Fruit fly (Drosophila melanogaster) whole organism, embryonic: ENCODE measurements around the gene CG42538.

Experiments used
- Bteb2 ChIP-seq: fragments of 200-800 bp; sonication (Bioruptor generic); optimal IDR thresholded peaks from 2 replicates; lab custom pipeline; 2016; ENCODE audit warnings: missing biosample characterization, missing genetic modification characterization
- CG10321 ChIP-seq: fragments of 200-800 bp; sonication (Bioruptor generic); IDR thresholded peaks from 2 replicates; pipeline ENCODE4 v1.3.6; 2022; ENCODE audit warnings: missing biosample characterization, missing genetic modification characterization
- CG10654 ChIP-seq: fragments of 200-800 bp; sonication (Bioruptor generic); optimal IDR thresholded peaks from 2 replicates; lab custom pipeline; 2016; ENCODE audit warnings: missing biosample characterization, missing genetic modification characterization
- CG11504 ChIP-seq: fragments of 200-800 bp; sonication (Bioruptor generic); optimal IDR thresholded peaks from 3 replicates; lab custom pipeline; 2019; ENCODE audit warnings: missing biosample characterization, mild to moderate bottlenecking, missing genetic modification characterization, moderate library complexity
- CG13287 ChIP-seq: fragments of 200-800 bp; sonication (Bioruptor generic); IDR thresholded peaks from 2 replicates; pipeline ENCODE4 v1.3.6; 2022; ENCODE audit warnings: missing biosample characterization, missing genetic modification characterization; ENCODE audit not compliant: partially characterized antibody
- CG14014 ChIP-seq: fragments of 200-800 bp; sonication (Bioruptor generic); IDR thresholded peaks from 2 replicates; pipeline ENCODE4 v1.3.6; 2022; ENCODE audit warnings: missing biosample characterization, missing genetic modification characterization
- CG15011 ChIP-seq: fragments of 200-800 bp; sonication (Bioruptor generic); optimal IDR thresholded peaks from 3 replicates; lab custom pipeline; 2018; ENCODE audit warnings: missing biosample characterization, mild to moderate bottlenecking, missing genetic modification characterization
- CG15269 ChIP-seq: fragments of 200-800 bp; sonication (Bioruptor generic); optimal IDR thresholded peaks from 2 replicates; lab custom pipeline; 2018; ENCODE audit warnings: missing biosample characterization, mild to moderate bottlenecking, missing genetic modification characterization, moderate library complexity
- CG1602 ChIP-seq: fragments of 200-800 bp; sonication (Bioruptor generic); optimal IDR thresholded peaks from 3 replicates; lab custom pipeline; 2016; ENCODE audit warnings: missing biosample characterization, missing genetic modification characterization
- CG17359 ChIP-seq: fragments of 200-800 bp; sonication (Bioruptor generic); optimal IDR thresholded peaks from 3 replicates; lab custom pipeline; 2018; ENCODE audit warnings: missing biosample characterization, mild to moderate bottlenecking, missing genetic modification characterization, moderate library complexity
- CG17361 ChIP-seq: fragments of 200-800 bp; sonication (Bioruptor generic); IDR thresholded peaks from 3 replicates; pipeline ENCODE4 v1.3.6; 2022; ENCODE audit warnings: missing biosample characterization, missing genetic modification characterization
- CG17912 ChIP-seq: fragments of 200-800 bp; sonication (Bioruptor generic); optimal IDR thresholded peaks from 2 replicates; lab custom pipeline; 2018; ENCODE audit warnings: missing biosample characterization, mild to moderate bottlenecking, missing genetic modification characterization
- CG32532 ChIP-seq: fragments of 200-800 bp; sonication (Bioruptor generic); IDR thresholded peaks from 2 replicates; pipeline ENCODE4 v1.3.6; 2022; ENCODE audit warnings: missing biosample characterization, missing genetic modification characterization
- CG34422 ChIP-seq: fragments of 200-800 bp; sonication (Bioruptor generic); IDR thresholded peaks from 3 replicates; pipeline ENCODE4 v1.3.6; 2022; ENCODE audit warnings: missing biosample characterization, missing genetic modification characterization
- CG4820 ChIP-seq: fragments of 200-800 bp; sonication (Bioruptor generic); optimal IDR thresholded peaks from 3 replicates; lab custom pipeline; 2016; ENCODE audit warnings: missing biosample characterization, missing genetic modification characterization
- CG5953 ChIP-seq: fragments of 200-800 bp; sonication (Bioruptor generic); IDR thresholded peaks from 2 replicates; pipeline ENCODE4 v1.3.6; 2022; ENCODE audit warnings: missing biosample characterization, missing genetic modification characterization
- CG6272 ChIP-seq: fragments of 200-800 bp; sonication (Bioruptor generic); IDR thresholded peaks from 2 replicates; pipeline ENCODE4 v1.3.6; 2022; ENCODE audit warnings: missing biosample characterization, missing genetic modification characterization
- CG6689 ChIP-seq: fragments of 200-800 bp; sonication (Bioruptor generic); IDR thresholded peaks from 2 replicates; pipeline ENCODE4 v1.3.6; 2022; ENCODE audit warnings: missing biosample characterization, missing genetic modification characterization
- CG7372 ChIP-seq: fragments of 200-800 bp; sonication (Bioruptor generic); IDR thresholded peaks from 2 replicates; pipeline ENCODE4 v1.3.6; 2022; ENCODE audit warnings: missing biosample characterization, missing genetic modification characterization
- CG7745 ChIP-seq: fragments of 200-800 bp; sonication (Bioruptor generic); optimal IDR thresholded peaks from 2 replicates; lab custom pipeline; 2018; ENCODE audit warnings: missing biosample characterization, mild to moderate bottlenecking, missing genetic modification characterization, moderate library complexity
- CG8388 ChIP-seq: fragments of 200-800 bp; sonication (Bioruptor generic); optimal IDR thresholded peaks from 2 replicates; lab custom pipeline; 2019; ENCODE audit warnings: missing biosample characterization, mild to moderate bottlenecking, missing genetic modification characterization, moderate library complexity
- CG8478 ChIP-seq: fragments of >200 bp; optimal IDR thresholded peaks from 2 replicates; lab custom pipeline; 2018
- CG8765 ChIP-seq: fragments of 200-800 bp; sonication (Bioruptor generic); IDR thresholded peaks from 2 replicates; pipeline ENCODE4 v1.3.6; 2022; ENCODE audit warnings: missing biosample characterization, missing genetic modification characterization
- CG9609 ChIP-seq: fragments of 200-800 bp; sonication (Bioruptor generic); optimal IDR thresholded peaks from 3 replicates; lab custom pipeline; 2016; ENCODE audit warnings: missing biosample characterization, missing genetic modification characterization
- CG9797 ChIP-seq: fragments of 200-800 bp; sonication (Bioruptor generic); optimal IDR thresholded peaks from 3 replicates; lab custom pipeline; 2018; ENCODE audit warnings: missing biosample characterization, mild to moderate bottlenecking, missing genetic modification characterization
- CkIIα-i1 ChIP-seq: fragments of 200-800 bp; sonication (Bioruptor generic); IDR thresholded peaks from 2 replicates; pipeline ENCODE4 v1.3.6; 2022; ENCODE audit warnings: missing biosample characterization, missing genetic modification characterization
- D ChIP-seq, 2 experiments: fragments of 200-800 bp in 1 of 2; fragments of >200 bp in 1 of 2; sonication (Bioruptor generic) in 1 of 2; optimal IDR thresholded peaks; 2 replicates in 1 of 2; 3 replicates in 1 of 2; lab custom pipeline; 2017; ENCODE audit warnings: mild to moderate bottlenecking in 1 of 2, missing biosample characterization in 1 of 2, missing genetic modification characterization in 1 of 2, missing genetic modification reagents in 1 of 2
- Dip3 ChIP-seq: fragments of 200-800 bp; sonication (Bioruptor generic); optimal IDR thresholded peaks from 3 replicates; lab custom pipeline; 2016; ENCODE audit warnings: missing biosample characterization, missing genetic modification characterization
- Drgx ChIP-seq: fragments of 200-800 bp; sonication (Bioruptor generic); IDR thresholded peaks from 2 replicates; pipeline ENCODE4 v1.3.6; 2022; ENCODE audit warnings: missing biosample characterization, missing genetic modification characterization
- E2f1 ChIP-seq: fragments of 200-800 bp; sonication (Bioruptor generic); IDR thresholded peaks from 2 replicates; pipeline ENCODE4 v1.3.6; 2022; ENCODE audit warnings: missing biosample characterization, missing genetic modification characterization
- ERR ChIP-seq: fragments of 200-800 bp; sonication (Bioruptor generic); optimal IDR thresholded peaks from 2 replicates; lab custom pipeline; 2016; ENCODE audit warnings: missing biosample characterization, missing genetic modification characterization
- Ets65A ChIP-seq: fragments of 200-800 bp; sonication (Bioruptor generic); peaks from one replicate; lab custom pipeline; 2016; ENCODE audit warnings: missing biosample characterization, missing genetic modification characterization
- Gsc ChIP-seq: fragments of 200-800 bp; sonication (Bioruptor generic); IDR thresholded peaks from 2 replicates; pipeline ENCODE4 v1.3.6; 2022; ENCODE audit warnings: missing biosample characterization, missing genetic modification characterization
- Mes4 ChIP-seq: fragments of 200-800 bp; sonication (Bioruptor generic); optimal IDR thresholded peaks from 2 replicates; lab custom pipeline; 2016; ENCODE audit warnings: missing biosample characterization, missing genetic modification characterization
- Ravus ChIP-seq: fragments of 200-800 bp; sonication (Bioruptor generic); IDR thresholded peaks from 2 replicates; pipeline ENCODE4 v1.3.6; 2022; ENCODE audit warnings: missing biosample characterization, missing genetic modification characterization
- Rx ChIP-seq: fragments of 200-800 bp; sonication (Bioruptor generic); IDR thresholded peaks from 2 replicates; pipeline ENCODE4 v1.3.6; 2022; ENCODE audit warnings: missing biosample characterization, missing genetic modification characterization
- YL-1 ChIP-seq: fragments of 200-800 bp; sonication (Bioruptor generic); optimal IDR thresholded peaks from 3 replicates; lab custom pipeline; 2017; ENCODE audit warnings: missing biosample characterization, mild to moderate bottlenecking, missing genetic modification characterization
- bab2 ChIP-seq: fragments of 200-800 bp; sonication (Bioruptor generic); optimal IDR thresholded peaks from 2 replicates; lab custom pipeline; 2016; ENCODE audit warnings: missing biosample characterization, missing genetic modification characterization
- cg ChIP-seq: fragments of 200-800 bp; sonication (Bioruptor generic); optimal IDR thresholded peaks from 3 replicates; lab custom pipeline; 2019; ENCODE audit warnings: missing biosample characterization, mild to moderate bottlenecking, missing genetic modification characterization, moderate library complexity
- en ChIP-seq: fragments of 200-800 bp; sonication (Bioruptor generic); optimal IDR thresholded peaks from 2 replicates; lab custom pipeline; 2016; ENCODE audit warnings: missing biosample characterization, missing genetic modification characterization
- gcm ChIP-seq: fragments of 200-800 bp; sonication (Bioruptor generic); optimal IDR thresholded peaks from 2 replicates; lab custom pipeline; 2019; ENCODE audit warnings: missing biosample characterization, mild to moderate bottlenecking, missing genetic modification characterization, moderate library complexity
- ham ChIP-seq: fragments of 200-800 bp; sonication (Bioruptor generic); IDR thresholded peaks from 2 replicates; pipeline ENCODE4 v1.3.6; 2022; ENCODE audit warnings: missing biosample characterization, missing genetic modification characterization
- lbe ChIP-seq: fragments of 200-800 bp; sonication (Bioruptor generic); optimal IDR thresholded peaks from 2 replicates; lab custom pipeline; 2016; ENCODE audit warnings: missing biosample characterization, mild to moderate bottlenecking, missing genetic modification characterization
- psq ChIP-seq: fragments of 200-800 bp; sonication (Bioruptor generic); optimal IDR thresholded peaks from 2 replicates; lab custom pipeline; 2017; ENCODE audit warnings: missing biosample characterization, missing genetic modification characterization
- ro ChIP-seq: fragments of 200-800 bp; sonication (Bioruptor generic); IDR thresholded peaks from 2 replicates; pipeline ENCODE4 v1.3.6; 2022; ENCODE audit warnings: missing biosample characterization, missing genetic modification characterization
- sisA ChIP-seq: fragments of 200-800 bp; sonication (Bioruptor generic); IDR thresholded peaks from 2 replicates; pipeline ENCODE4 v1.3.6; 2022; ENCODE audit warnings: missing biosample characterization, missing genetic modification characterization
- tin ChIP-seq: fragments of 200-800 bp; sonication (Bioruptor generic); optimal IDR thresholded peaks from 3 replicates; lab custom pipeline; 2016; ENCODE audit warnings: missing biosample characterization, missing genetic modification characterization
- tx ChIP-seq: fragments of 200-800 bp; sonication (Bioruptor generic); optimal IDR thresholded peaks from 2 replicates; lab custom pipeline; 2016; ENCODE audit warnings: missing biosample characterization, missing genetic modification characterization
- z ChIP-seq: fragments of 200-800 bp; sonication (Bioruptor generic); IDR thresholded peaks from 3 replicates; pipeline ENCODE4 v1.3.6; 2022; ENCODE audit warnings: missing biosample characterization, missing genetic modification characterization
- zf30C ChIP-seq: fragments of 200-800 bp; sonication (Bioruptor generic); optimal IDR thresholded peaks from 3 replicates; lab custom pipeline; 2018; ENCODE audit warnings: missing biosample characterization, mild to moderate bottlenecking, missing genetic modification characterization

The CG42538 gene

dm6 chr3L:16011319-16012210, 22.8 kb upstream of the CG42538 start, which contains the start of gene mib1 (continued):
- TF ChIP-seq CG5953 (GFP tag; lab: Robert Waterston, UW) = no peak
- TF ChIP-seq sisA (GFP tag; lab: Robert Waterston, UW) = no peak
- no peak for TF ChIP-seq CG6689 (GFP tag; lab: Robert Waterston, UW)
- TF ChIP-seq CkIIα-i1 (GFP tag; lab: Robert Waterston, UW) = no peak
- TF ChIP-seq YL-1 (GFP tag; lab: Kevin White, UChicago) = peak; percentile 91
- TF ChIP-seq CG14014 (GFP tag; lab: Robert Waterston, UW) = 0 out of 2 replicates have a peak, but pooled peaks have one; percentile 24
- peak; percentile 19 for TF ChIP-seq zf30C (GFP tag; lab: Kevin White, UChicago)
- peak; percentile 40 for TF ChIP-seq CG9609 (GFP tag; lab: Kevin White, UChicago)
- TF ChIP-seq cg (GFP tag; lab: Kevin White, UChicago) = peak; percentile 98
- TF ChIP-seq CG17361 (GFP tag; lab: Robert Waterston, UW) = peak; percentile 49; the same call in 2 of the 3 replicates
- TF ChIP-seq CG11504 (tag; lab: Kevin White, UChicago) = peak; percentile 55
- no peak for TF ChIP-seq Bteb2 (GFP tag; lab: Kevin White, UChicago)
- no peak for TF ChIP-seq CG15269 (tag; lab: Kevin White, UChicago)
- TF ChIP-seq gcm (GFP tag; lab: Kevin White, UChicago) = peak; percentile 28
- no peak for TF ChIP-seq CG10654 (GFP tag; lab: Kevin White, UChicago)
- no peak for TF ChIP-seq CG6272 (GFP tag; lab: Robert Waterston, UW)
- peak; percentile 76 for TF ChIP-seq Ets65A
- TF ChIP-seq CG15011 (GFP tag; lab: Kevin White, UChicago) = no peak
- no peak for TF ChIP-seq Dip3 (GFP tag; lab: Kevin White, UChicago)
- TF ChIP-seq CG1602 = no peak
- TF ChIP-seq CG4820 (GFP tag; lab: Kevin White, UChicago) = peak; percentile 5
- no peak for TF ChIP-seq Drgx (GFP tag; lab: Robert Waterston, UW)
- no peak for TF ChIP-seq CG17912 (GFP tag; lab: Kevin White, UChicago)
- no peak for TF ChIP-seq en (GFP tag; lab: Kevin White, UChicago)
- peak; percentile 57 for TF ChIP-seq CG32532 (GFP tag; lab: Robert Waterston, UW)
- TF ChIP-seq CG7745 (tag; lab: Kevin White, UChicago) = no peak
- no peak for TF ChIP-seq Ravus (GFP tag; lab: Robert Waterston, UW)
- TF ChIP-seq Mes4 (GFP tag; lab: Kevin White, UChicago) = no peak
- no peak for TF ChIP-seq CG8765
- no peak for TF ChIP-seq ro
- TF ChIP-seq CG8388 = no peak
- TF ChIP-seq CG9797 (GFP tag; lab: Kevin White, UChicago) = peak; percentile 99
- TF ChIP-seq Gsc (GFP tag; lab: Robert Waterston, UW) = no peak
- TF ChIP-seq ham (GFP tag; lab: Robert Waterston, UW) = 0 out of 2 replicates have a peak, but pooled peaks have one; percentile 7
- peak; percentile 78 for TF ChIP-seq D (optimal IDR thresholded peaks at IDR 0.05; lab: Kevin White, UChicago)
- no peak for TF ChIP-seq D (GFP tag; optimal IDR thresholded peaks at IDR 0.05; lab: Kevin White, UChicago)
- TF ChIP-seq bab2 (GFP tag; lab: Kevin White, UChicago) = no peak
- TF ChIP-seq tx = no peak
- no peak for TF ChIP-seq CG7372 (GFP tag; lab: Robert Waterston, UW)
- TF ChIP-seq Rx (GFP tag; lab: Robert Waterston, UW) = no peak
- TF ChIP-seq lbe (GFP tag; lab: Kevin White, UChicago) = no peak
- no peak for TF ChIP-seq CG10321
- TF ChIP-seq E2f1 = no peak
- peak; percentile 11 for TF ChIP-seq psq (GFP tag; lab: Kevin White, UChicago)
- TF ChIP-seq CG34422 (GFP tag; lab: Robert Waterston, UW) = peak; percentile 76; the same call in 2 of the 3 replicates
- no peak for TF ChIP-seq ERR (GFP tag; lab: Kevin White, UChicago)
- TF ChIP-seq z (GFP tag; lab: Robert Waterston, UW) = no peak
- peak; percentile 93 for TF ChIP-seq CG13287
- no peak for TF ChIP-seq CG17359
- TF ChIP-seq tin (GFP tag; lab: Kevin White, UChicago) = no peak
- TF ChIP-seq CG8478 (lab: Kevin White, UChicago) = peak; percentile 84
